Fruit fly (Drosophila melanogaster) whole organism, embryonic: ENCODE data around the gene Trm1.
A peak's percentile ranks its signal among the peaks of the same experiment; 100 is the strongest.

Experiments used
- Bgb ChIP-seq: fragments of 200-800 bp; sonication (Bioruptor generic); IDR thresholded peaks from 2 replicates; pipeline ENCODE4 v1.3.6; 2022; ENCODE audit warnings: missing biosample characterization, missing genetic modification characterization; ENCODE audit not compliant: partially characterized antibody
- CG10565 ChIP-seq: fragments of 200-800 bp; sonication (Bioruptor generic); optimal IDR thresholded peaks from 3 replicates; lab custom pipeline; 2016; ENCODE audit warnings: missing biosample characterization, mild to moderate bottlenecking, missing genetic modification characterization
- CG11504 ChIP-seq: fragments of 200-800 bp; sonication (Bioruptor generic); optimal IDR thresholded peaks from 3 replicates; lab custom pipeline; 2019; ENCODE audit warnings: missing biosample characterization, mild to moderate bottlenecking, missing genetic modification characterization, moderate library complexity
- CG15011 ChIP-seq: fragments of 200-800 bp; sonication (Bioruptor generic); optimal IDR thresholded peaks from 3 replicates; lab custom pipeline; 2018; ENCODE audit warnings: missing biosample characterization, mild to moderate bottlenecking, missing genetic modification characterization
- CG15269 ChIP-seq: fragments of 200-800 bp; sonication (Bioruptor generic); optimal IDR thresholded peaks from 2 replicates; lab custom pipeline; 2018; ENCODE audit warnings: missing biosample characterization, mild to moderate bottlenecking, missing genetic modification characterization, moderate library complexity
- CG17568 ChIP-seq: fragments of 200-800 bp; sonication (Bioruptor generic); optimal IDR thresholded peaks from 2 replicates; lab custom pipeline; 2018; ENCODE audit warnings: missing biosample characterization, mild to moderate bottlenecking, missing genetic modification characterization, moderate library complexity
- CG1792 ChIP-seq: fragments of 200-800 bp; sonication (Bioruptor generic); optimal IDR thresholded peaks from 2 replicates; lab custom pipeline; 2016; ENCODE audit warnings: missing biosample characterization, missing genetic modification characterization
- CG2129 ChIP-seq: fragments of 200-800 bp; sonication (Bioruptor generic); IDR thresholded peaks from 2 replicates; pipeline ENCODE4 v1.3.6; 2022; ENCODE audit warnings: missing biosample characterization, missing genetic modification characterization; ENCODE audit not compliant: partially characterized antibody
- CG3281 ChIP-seq: fragments of 200-800 bp; sonication (Bioruptor generic); optimal IDR thresholded peaks from 3 replicates; lab custom pipeline; 2017; ENCODE audit warnings: missing biosample characterization, mild to moderate bottlenecking, missing genetic modification characterization
- CG4820 ChIP-seq: fragments of 200-800 bp; sonication (Bioruptor generic); optimal IDR thresholded peaks from 3 replicates; lab custom pipeline; 2016; ENCODE audit warnings: missing biosample characterization, missing genetic modification characterization
- CG7271 ChIP-seq: fragments of 200-800 bp; sonication (Bioruptor generic); optimal IDR thresholded peaks from 2 replicates; lab custom pipeline; 2018; ENCODE audit warnings: missing biosample characterization, mild to moderate bottlenecking, missing genetic modification characterization, moderate library complexity
- CG7839 ChIP-seq: fragments of 200-800 bp; sonication (Bioruptor generic); optimal IDR thresholded peaks from 3 replicates; lab custom pipeline; 2018; ENCODE audit warnings: missing biosample characterization, mild to moderate bottlenecking, missing genetic modification characterization, moderate library complexity
- CG7928 ChIP-seq: fragments of 200-800 bp; sonication (Bioruptor generic); optimal IDR thresholded peaks from 2 replicates; lab custom pipeline; 2017; ENCODE audit warnings: missing biosample characterization, mild to moderate bottlenecking, missing genetic modification characterization
- CG8359 ChIP-seq: fragments of 200-800 bp; sonication (Bioruptor generic); optimal IDR thresholded peaks from 2 replicates; lab custom pipeline; 2017; ENCODE audit warnings: missing biosample characterization, mild to moderate bottlenecking, missing genetic modification characterization, borderline replicate concordance
- Dad ChIP-seq: fragments of 200-800 bp; sonication (Bioruptor generic); optimal IDR thresholded peaks from 3 replicates; lab custom pipeline; 2016; ENCODE audit warnings: missing biosample characterization, missing genetic modification characterization
- Dfd ChIP-seq, 2 experiments: fragments of >200 bp; optimal IDR thresholded peaks; 2 replicates each; lab custom pipeline; 2017; ENCODE audit warnings: missing biosample characterization in 2 of 2, missing genetic modification characterization in 2 of 2
- Dp ChIP-seq: fragments of 200-800 bp; sonication (Bioruptor generic); optimal IDR thresholded peaks from 2 replicates; lab custom pipeline; 2018; ENCODE audit warnings: missing biosample characterization, mild to moderate bottlenecking, missing genetic modification characterization, moderate library complexity
- Ets65A ChIP-seq: fragments of 200-800 bp; sonication (Bioruptor generic); peaks from one replicate; lab custom pipeline; 2016; ENCODE audit warnings: missing biosample characterization, missing genetic modification characterization
- Fer1 ChIP-seq: fragments of 200-800 bp; sonication (Bioruptor generic); optimal IDR thresholded peaks from 2 replicates; lab custom pipeline; 2017; ENCODE audit warnings: missing biosample characterization, mild to moderate bottlenecking, missing genetic modification characterization
- GATAe ChIP-seq: fragments of 200-800 bp; sonication (Bioruptor generic); conservative IDR thresholded peaks from 2 replicates; pipeline ENCODE4 v1.3.6; 2022; ENCODE audit warnings: missing biosample characterization, missing genetic modification characterization
- H2.0 ChIP-seq: fragments of 200-800 bp; sonication (Bioruptor generic); IDR thresholded peaks from 2 replicates; pipeline ENCODE4 v1.3.6; 2022; ENCODE audit warnings: missing biosample characterization, missing genetic modification characterization
- Hmr ChIP-seq: fragments of 200-800 bp; sonication (Bioruptor generic); optimal IDR thresholded peaks from 3 replicates; lab custom pipeline; 2017; ENCODE audit warnings: mild to moderate bottlenecking, missing biosample characterization, missing genetic modification reagents, missing genetic modification characterization
- Hr39 ChIP-seq: fragments of >200 bp; optimal IDR thresholded peaks from 2 replicates; lab custom pipeline; 2017
- Sin3A ChIP-seq: fragments of >200 bp; optimal IDR thresholded peaks from 2 replicates; lab custom pipeline; 2018
- Six4 ChIP-seq: fragments of 200-800 bp; sonication (Bioruptor generic); optimal IDR thresholded peaks from 2 replicates; lab custom pipeline; 2016; ENCODE audit warnings: missing biosample characterization, missing genetic modification characterization
- Sox102F ChIP-seq: fragments of 200-800 bp; sonication (Bioruptor generic); optimal IDR thresholded peaks from 2 replicates; lab custom pipeline; 2018; ENCODE audit warnings: missing biosample characterization, mild to moderate bottlenecking, missing genetic modification characterization, moderate library complexity
- Ssrp ChIP-seq: fragments of 200-800 bp; sonication (Bioruptor generic); optimal IDR thresholded peaks from 2 replicates; lab custom pipeline; 2018; ENCODE audit warnings: missing biosample characterization, mild to moderate bottlenecking, missing genetic modification characterization, moderate library complexity
- Trl ChIP-seq, 3 experiments: fragments of >200 bp in 2 of 3; fragments of 200-800 bp in 1 of 3; sonication (Bioruptor generic) in 1 of 3; optimal IDR thresholded peaks; 2 replicates in 1 of 3; 3 replicates in 2 of 3; lab custom pipeline; 2016 to 2017; ENCODE audit warnings: missing biosample characterization in 1 of 3, missing genetic modification characterization in 1 of 3
- Usf ChIP-seq: fragments of 200-800 bp; sonication (Bioruptor generic); optimal IDR thresholded peaks from 2 replicates; lab custom pipeline; 2017; ENCODE audit warnings: missing genotype, missing biosample characterization, missing genetic modification characterization
- aop ChIP-seq: fragments of 200-800 bp; sonication (Bioruptor generic); IDR thresholded peaks from 2 replicates; pipeline ENCODE4 v1.3.6; 2022; ENCODE audit warnings: missing biosample characterization, missing genetic modification characterization
- chinmo ChIP-seq: fragments of 200-800 bp; sonication (Bioruptor generic); IDR thresholded peaks from 4 replicates; pipeline ENCODE4 v1.3.6; 2022; ENCODE audit warnings: missing biosample characterization, missing genetic modification characterization; ENCODE audit not compliant: partially characterized antibody
- da ChIP-seq: fragments of 200-800 bp; sonication (Bioruptor generic); optimal IDR thresholded peaks from 2 replicates; lab custom pipeline; 2016; ENCODE audit warnings: missing biosample characterization, missing genetic modification characterization
- dimm ChIP-seq: fragments of 200-800 bp; sonication (Bioruptor generic); IDR thresholded peaks from 2 replicates; pipeline ENCODE4 v1.3.6; 2022; ENCODE audit warnings: missing biosample characterization, missing genetic modification characterization
- dmrt99B ChIP-seq: fragments of 200-800 bp; sonication (Bioruptor generic); optimal IDR thresholded peaks from 2 replicates; lab custom pipeline; 2018; ENCODE audit warnings: missing biosample characterization, mild to moderate bottlenecking, missing genetic modification characterization, moderate library complexity
- dysf ChIP-seq: fragments of 200-800 bp; sonication (Bioruptor generic); IDR thresholded peaks from 3 replicates; pipeline ENCODE4 v1.3.6; 2022; ENCODE audit warnings: missing biosample characterization, missing genetic modification characterization
- emc ChIP-seq: fragments of 200-800 bp; sonication (Bioruptor generic); optimal IDR thresholded peaks from 2 replicates; lab custom pipeline; 2016; ENCODE audit warnings: missing biosample characterization, missing genetic modification characterization
- nau ChIP-seq: fragments of 200-800 bp; sonication (Bioruptor generic); optimal IDR thresholded peaks from 3 replicates; lab custom pipeline; 2017; ENCODE audit warnings: missing biosample characterization, mild to moderate bottlenecking, missing genetic modification characterization, missing genetic modification reagents
- onecut ChIP-seq: fragments of 200-800 bp; sonication (Bioruptor generic); IDR thresholded peaks from 2 replicates; pipeline ENCODE4 v1.3.6; 2022; ENCODE audit warnings: missing biosample characterization, missing genetic modification characterization
- pan ChIP-seq, 4 experiments: fragments of >200 bp in 3 of 4; fragments of 200-800 bp in 1 of 4; sonication (Bioruptor generic) in 1 of 4; optimal IDR thresholded peaks in 3 of 4; IDR thresholded peaks in 1 of 4; 2 replicates each; pipeline versions ENCODE4 v1.3.6 to Lab custom; 2017 to 2022; ENCODE audit warnings: missing biosample characterization in 2 of 4, missing genetic modification characterization in 2 of 4, mixed read lengths in 1 of 4
- peb ChIP-seq: fragments of 200-800 bp; sonication (Bioruptor generic); IDR thresholded peaks from 2 replicates; pipeline ENCODE4 v1.3.6; 2022; ENCODE audit warnings: missing biosample characterization, missing genetic modification characterization
- pum ChIP-seq: fragments of 200-800 bp; sonication (Bioruptor generic); optimal IDR thresholded peaks from 2 replicates; lab custom pipeline; 2016; ENCODE audit warnings: missing biosample characterization, missing genetic modification characterization
- sens ChIP-seq: fragments of 200-800 bp; sonication (Bioruptor generic); peaks from one replicate; lab custom pipeline; 2016; ENCODE audit warnings: missing biosample characterization, missing genetic modification characterization
- slbo ChIP-seq: fragments of 200-800 bp; sonication (Bioruptor generic); IDR thresholded peaks from 2 replicates; pipeline ENCODE4 v1.3.6; 2022; ENCODE audit warnings: missing biosample characterization, missing genetic modification characterization
- slp2 ChIP-seq: fragments of 200-800 bp; sonication (Bioruptor generic); optimal IDR thresholded peaks from 2 replicates; lab custom pipeline; 2016; ENCODE audit warnings: missing biosample characterization, missing genetic modification characterization
- wek ChIP-seq: fragments of 200-800 bp; sonication (Bioruptor generic); optimal IDR thresholded peaks from 3 replicates; lab custom pipeline; 2018; ENCODE audit warnings: missing biosample characterization, mild to moderate bottlenecking, missing genetic modification characterization, moderate library complexity
- zen2 ChIP-seq: fragments of 200-800 bp; sonication (Bioruptor generic); IDR thresholded peaks from 3 replicates; pipeline ENCODE4 v1.3.6; 2022; ENCODE audit warnings: missing biosample characterization, missing genetic modification characterization; ENCODE audit not compliant: partially characterized antibody

The Trm1 gene

DNA sequence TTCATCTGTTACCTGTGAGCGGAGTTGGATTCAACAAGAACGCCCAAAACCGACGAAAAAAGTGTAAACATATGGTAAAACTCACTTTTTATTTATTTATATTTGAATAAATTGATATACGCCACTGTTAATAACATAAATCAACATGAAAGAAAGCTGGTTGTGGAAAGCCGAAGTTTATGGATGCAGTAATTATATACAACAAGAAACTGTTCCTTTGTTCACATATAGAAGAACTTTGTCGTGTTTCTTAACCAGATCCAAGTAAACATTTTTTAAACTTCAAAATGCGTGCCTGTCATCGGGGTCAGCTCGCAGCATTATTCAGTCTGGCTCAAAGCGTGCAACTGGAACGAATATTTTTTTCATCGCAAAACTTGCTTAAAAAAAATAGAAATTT, 29.9 kb upstream of the Trm1 start, which contains the start of gene Pkd2:
Gene Pkd2, plus strand, starts transcription at position 301 of the 400 bp plus-strand sequence.
- TF ChIP-seq CG10565 (GFP tag; lab: Kevin White, UChicago) (no peak), peb (GFP tag; lab: Robert Waterston, UW) (no peak), Sin3A (lab: Kevin White, UChicago) (no peak), aop (no peak), zen2 (GFP tag; lab: Robert Waterston, UW) (no peak), emc (GFP tag; lab: Kevin White, UChicago) (no peak), H2.0 (GFP tag; lab: Robert Waterston, UW) (no peak), CG1792 (GFP tag; lab: Kevin White, UChicago) (no peak), CG7271 (tag; lab: Kevin White, UChicago) (no peak), dimm (GFP tag; lab: Robert Waterston, UW) (no peak), Bgb (GFP tag; lab: Robert Waterston, UW) (no peak), nau (GFP tag; lab: Kevin White, UChicago) (no peak), Dfd (GFP tag; optimal IDR thresholded peaks at IDR 0.05; lab: Kevin White, UChicago) (no peak), dysf (no peak)

DNA sequence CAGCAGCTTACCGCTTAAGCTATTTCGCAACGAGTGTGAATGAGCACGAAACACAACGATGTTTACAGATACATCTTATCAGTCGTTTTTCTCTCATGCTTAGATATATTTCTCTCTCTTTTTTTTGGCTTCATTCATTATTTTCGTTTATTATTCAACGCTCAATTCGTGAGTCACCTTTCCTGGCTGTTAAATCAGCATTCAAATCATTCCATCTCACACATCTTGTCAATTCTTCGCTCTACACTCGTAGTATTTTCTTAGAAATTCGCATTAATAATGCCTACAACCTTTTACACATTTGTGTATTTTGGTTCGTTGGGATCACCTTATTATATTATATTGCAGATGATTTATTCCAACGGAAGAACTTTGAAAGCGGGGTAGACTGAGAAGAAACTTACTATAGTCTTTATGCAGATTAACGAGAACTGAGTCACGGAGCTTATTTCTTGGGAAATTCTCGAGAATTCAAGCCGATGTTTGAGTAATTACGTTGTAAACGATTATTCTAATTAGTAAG, 23.2 kb upstream of the Trm1 start:
- peak in 1 of 2 experiments; percentile 38 for TF ChIP-seq Trl (optimal IDR thresholded peaks at IDR 0.05; lab: Kevin White, UChicago)
- no peak for TF ChIP-seq Trl (GFP tag; optimal IDR thresholded peaks at IDR 0.05; lab: Kevin White, UChicago)
- 0 out of 4 replicates have a peak, but pooled peaks have one; percentile 57 for TF ChIP-seq chinmo (GFP tag; lab: Robert Waterston, UW)
- TF ChIP-seq Dp (GFP tag; lab: Kevin White, UChicago), result no peak
- no peak for TF ChIP-seq slbo
- no peak for TF ChIP-seq Usf (GFP tag; lab: Kevin White, UChicago)
- no peak for TF ChIP-seq Dad (GFP tag; lab: Kevin White, UChicago)
- TF ChIP-seq GATAe, result no peak

DNA sequence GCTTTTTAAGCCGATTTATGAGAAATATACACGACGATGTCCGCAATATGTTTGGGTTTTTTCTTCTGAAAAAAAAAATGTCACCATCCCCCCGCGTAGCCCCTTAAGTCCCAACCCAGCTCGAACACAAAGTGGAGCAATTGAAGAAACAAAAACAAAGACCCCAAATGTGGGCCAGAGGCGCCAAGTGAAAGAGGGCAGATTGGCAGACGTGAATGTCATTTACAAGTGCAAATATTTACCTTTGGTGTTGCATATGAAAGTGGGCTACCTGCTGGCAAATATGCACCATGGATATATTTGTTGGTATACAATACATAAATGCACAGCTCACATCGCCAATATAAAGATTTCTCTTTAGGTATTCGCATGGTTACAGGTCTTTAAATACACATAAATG, 17.1 kb upstream of the Trm1 start:
- TF ChIP-seq Six4 (GFP tag; lab: Kevin White, UChicago), result no peak
- TF ChIP-seq Ets65A, result peak; percentile 77

DNA sequence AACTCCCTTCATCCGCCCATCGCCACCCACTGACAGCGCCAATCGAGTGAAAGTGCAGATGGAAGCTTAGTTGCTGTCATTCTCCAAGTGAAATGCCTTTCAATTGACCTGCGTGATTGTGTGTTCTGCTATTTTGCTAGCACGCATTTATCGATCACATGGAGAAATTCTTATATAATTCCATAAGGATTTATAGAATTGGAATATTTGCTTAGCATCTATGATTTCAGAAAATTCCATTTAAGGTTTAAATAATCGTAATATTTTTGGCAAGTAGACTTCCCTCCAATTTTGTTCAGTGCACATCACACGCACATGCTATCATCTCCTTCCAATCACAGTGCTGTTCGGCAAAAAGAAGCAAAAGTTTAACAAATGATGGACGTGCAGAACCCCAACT, 13.9 kb upstream of the Trm1 start:
- peak; percentile 5 for TF ChIP-seq CG15269 (tag; lab: Kevin White, UChicago)
- TF ChIP-seq sens (GFP tag; lab: Kevin White, UChicago), result peak; percentile 62
- no peak for TF ChIP-seq CG15011
- TF ChIP-seq pan (optimal IDR thresholded peaks at IDR 0.05; lab: Kevin White, UChicago), result no peak
- peak in 1 of 2 experiments; percentile 35 for TF ChIP-seq pan (GFP tag; optimal IDR thresholded peaks at IDR 0.05 in 1 of 2, IDR thresholded peaks at IDR 0.05 in 1 of 2)
- no peak for TF ChIP-seq da
- no peak for TF ChIP-seq CG2129
- peak; percentile 9 for TF ChIP-seq Hmr (GFP tag; lab: Kevin White, UChicago)
- TF ChIP-seq Sox102F (GFP tag; lab: Kevin White, UChicago), result peak; percentile 24
- TF ChIP-seq Hr39 (lab: Kevin White, UChicago), result no peak
- TF ChIP-seq wek (GFP tag; lab: Kevin White, UChicago), result no peak
- no peak for TF ChIP-seq slp2 (GFP tag; lab: Kevin White, UChicago)
- no peak for TF ChIP-seq CG8359 (GFP tag; lab: Kevin White, UChicago)
- TF ChIP-seq onecut (GFP tag; lab: Robert Waterston, UW), result no peak
- no peak for TF ChIP-seq Ssrp (tag; lab: Kevin White, UChicago)
- TF ChIP-seq CG11504, result peak; percentile 43
- TF ChIP-seq CG7928 (GFP tag; lab: Kevin White, UChicago), result no peak
- TF ChIP-seq CG7839 (tag; lab: Kevin White, UChicago), result peak; percentile 31
- TF ChIP-seq dmrt99B (tag; lab: Kevin White, UChicago), result peak; percentile 29
- TF ChIP-seq CG3281 (GFP tag; lab: Kevin White, UChicago), result no peak
- TF ChIP-seq slbo, result no peak
- no peak for TF ChIP-seq pum (GFP tag; lab: Kevin White, UChicago)
- no peak for TF ChIP-seq CG17568
- TF ChIP-seq CG4820 (GFP tag; lab: Kevin White, UChicago), result no peak
- TF ChIP-seq Fer1, result peak; percentile 6
